Fruit fly (Drosophila melanogaster) whole organism, embryonic: Measurements from ENCODE around the gene Ilp4.
A peak's percentile ranks its signal among the peaks of the same experiment; 100 is the strongest.

Experiments
- Aef1 ChIP-seq: fragments of 200-800 bp; sonication (Bioruptor generic); IDR thresholded peaks from 3 replicates; pipeline ENCODE4 v1.3.6; 2022; ENCODE audit warnings: missing biosample characterization, missing genetic modification characterization
- Asciz ChIP-seq: fragments of 200-800 bp; sonication (Bioruptor generic); optimal IDR thresholded peaks from 2 replicates; lab custom pipeline; 2017; ENCODE audit warnings: missing biosample characterization, mild to moderate bottlenecking, missing genetic modification characterization, missing genetic modification reagents
- CG10147 ChIP-seq: fragments of 200-800 bp; sonication (Bioruptor generic); optimal IDR thresholded peaks from 2 replicates; lab custom pipeline; 2019; ENCODE audit warnings: missing biosample characterization, mild to moderate bottlenecking, missing genetic modification characterization, moderate library complexity
- CG1024 ChIP-seq: fragments of 200-800 bp; sonication (Bioruptor generic); IDR thresholded peaks from 2 replicates; pipeline ENCODE4 v1.3.6; 2022; ENCODE audit warnings: missing biosample characterization, missing genetic modification characterization
- CG10321 ChIP-seq: fragments of 200-800 bp; sonication (Bioruptor generic); IDR thresholded peaks from 2 replicates; pipeline ENCODE4 v1.3.6; 2022; ENCODE audit warnings: missing biosample characterization, missing genetic modification characterization
- CG10565 ChIP-seq: fragments of 200-800 bp; sonication (Bioruptor generic); optimal IDR thresholded peaks from 3 replicates; lab custom pipeline; 2016; ENCODE audit warnings: missing biosample characterization, mild to moderate bottlenecking, missing genetic modification characterization
- CG12769 ChIP-seq: fragments of 200-800 bp; sonication (Bioruptor generic); optimal IDR thresholded peaks from 2 replicates; lab custom pipeline; 2019; ENCODE audit warnings: missing biosample characterization, mild to moderate bottlenecking, missing genetic modification characterization, moderate library complexity
- CG14050 ChIP-seq: fragments of 200-800 bp; sonication (Bioruptor generic); IDR thresholded peaks from 3 replicates; pipeline ENCODE4 v1.3.6; 2022; ENCODE audit warnings: missing biosample characterization, missing genetic modification characterization
- CG15479 ChIP-seq: fragments of 200-800 bp; sonication (Bioruptor generic); optimal IDR thresholded peaks from 3 replicates; lab custom pipeline; 2019; ENCODE audit warnings: missing biosample characterization, mild to moderate bottlenecking, missing genetic modification characterization, moderate library complexity
- CG34224 ChIP-seq: fragments of 200-800 bp; sonication (Bioruptor generic); IDR thresholded peaks from 3 replicates; pipeline ENCODE4 v1.3.6; 2022; ENCODE audit warnings: missing biosample characterization, missing genetic modification characterization; ENCODE audit not compliant: partially characterized antibody
- CG34376 ChIP-seq: fragments of 200-800 bp; sonication (Bioruptor generic); optimal IDR thresholded peaks from 2 replicates; lab custom pipeline; 2018; ENCODE audit warnings: missing biosample characterization, mild to moderate bottlenecking, missing genetic modification characterization
- CG4854 ChIP-seq: fragments of 200-800 bp; sonication (Bioruptor generic); optimal IDR thresholded peaks from 2 replicates; lab custom pipeline; 2016; ENCODE audit warnings: missing biosample characterization, missing genetic modification characterization, inconsistent platforms
- CG5245 ChIP-seq: fragments of 200-800 bp; sonication (Bioruptor generic); optimal IDR thresholded peaks from 3 replicates; lab custom pipeline; 2016; ENCODE audit warnings: missing biosample characterization, missing genetic modification characterization
- CG5953 ChIP-seq: fragments of 200-800 bp; sonication (Bioruptor generic); IDR thresholded peaks from 2 replicates; pipeline ENCODE4 v1.3.6; 2022; ENCODE audit warnings: missing biosample characterization, missing genetic modification characterization
- CG8765 ChIP-seq: fragments of 200-800 bp; sonication (Bioruptor generic); IDR thresholded peaks from 2 replicates; pipeline ENCODE4 v1.3.6; 2022; ENCODE audit warnings: missing biosample characterization, missing genetic modification characterization
- CG8924 ChIP-seq: fragments of 200-800 bp; optimal IDR thresholded peaks from 3 replicates; lab custom pipeline; 2019; ENCODE audit warnings: missing biosample characterization, mild to moderate bottlenecking, missing genetic modification characterization, moderate library complexity
- CkIIα-i1 ChIP-seq: fragments of 200-800 bp; sonication (Bioruptor generic); IDR thresholded peaks from 2 replicates; pipeline ENCODE4 v1.3.6; 2022; ENCODE audit warnings: missing biosample characterization, missing genetic modification characterization
- CrebB ChIP-seq: fragments of 200-800 bp; sonication (Bioruptor generic); optimal IDR thresholded peaks from 3 replicates; lab custom pipeline; 2018; ENCODE audit warnings: missing biosample characterization, mild to moderate bottlenecking, missing genetic modification characterization
- Deaf1 ChIP-seq: fragments of 200-800 bp; optimal IDR thresholded peaks from 3 replicates; lab custom pipeline; 2019; ENCODE audit warnings: missing biosample characterization, mild to moderate bottlenecking, missing genetic modification characterization, moderate library complexity
- Dek ChIP-seq: fragments of 200-800 bp; sonication (Bioruptor generic); optimal IDR thresholded peaks from 3 replicates; lab custom pipeline; 2019; ENCODE audit warnings: missing biosample characterization, mild to moderate bottlenecking, missing genetic modification characterization, moderate library complexity
- Ets97D ChIP-seq: fragments of 200-800 bp; sonication (Bioruptor generic); optimal IDR thresholded peaks from 3 replicates; lab custom pipeline; 2016; ENCODE audit warnings: missing biosample characterization, missing genetic modification characterization
- H15 ChIP-seq: fragments of 200-800 bp; sonication (Bioruptor generic); IDR thresholded peaks from 3 replicates; pipeline ENCODE4 v1.3.6; 2022; ENCODE audit warnings: missing biosample characterization, missing genetic modification characterization
- Hmx ChIP-seq: fragments of 200-800 bp; sonication (Bioruptor generic); optimal IDR thresholded peaks from 2 replicates; lab custom pipeline; 2016; ENCODE audit warnings: missing biosample characterization, missing genetic modification characterization
- Hr39 ChIP-seq: fragments of >200 bp; optimal IDR thresholded peaks from 2 replicates; lab custom pipeline; 2017
- Max ChIP-seq: fragments of 200-800 bp; sonication (Bioruptor generic); optimal IDR thresholded peaks from 2 replicates; lab custom pipeline; 2016; ENCODE audit warnings: missing biosample characterization, mild to moderate bottlenecking, missing genetic modification characterization
- Mrtf ChIP-seq: fragments of 200-800 bp; sonication (Bioruptor generic); IDR thresholded peaks from 3 replicates; pipeline ENCODE4 v1.3.6; 2022; ENCODE audit warnings: missing biosample characterization, missing genetic modification characterization
- NK7.1 ChIP-seq: fragments of 200-800 bp; sonication (Bioruptor generic); optimal IDR thresholded peaks from 3 replicates; lab custom pipeline; 2016; ENCODE audit warnings: missing biosample characterization, missing genetic modification characterization
- Oaz ChIP-seq: fragments of 200-800 bp; sonication (Bioruptor generic); IDR thresholded peaks from 2 replicates; pipeline ENCODE4 v1.3.6; 2022; ENCODE audit warnings: missing biosample characterization, missing genetic modification characterization
- Pdp1 ChIP-seq, 2 experiments: fragments of 200-800 bp; sonication (Bioruptor generic); optimal IDR thresholded peaks; 3 replicates each; lab custom pipeline; 2016; ENCODE audit warnings: missing biosample characterization in 2 of 2, missing genetic modification characterization in 2 of 2, mild to moderate bottlenecking in 1 of 2, moderate library complexity in 1 of 2
- Ssrp ChIP-seq: fragments of 200-800 bp; sonication (Bioruptor generic); optimal IDR thresholded peaks from 2 replicates; lab custom pipeline; 2018; ENCODE audit warnings: missing biosample characterization, mild to moderate bottlenecking, missing genetic modification characterization, moderate library complexity
- Taf1 ChIP-seq: fragments of 200-800 bp; sonication (Bioruptor generic); IDR thresholded peaks from 2 replicates; pipeline ENCODE4 v1.3.6; 2022; ENCODE audit warnings: missing biosample characterization, missing genetic modification characterization
- ab ChIP-seq: fragments of 200-800 bp; sonication (Bioruptor generic); optimal IDR thresholded peaks from 2 replicates; lab custom pipeline; 2016; ENCODE audit warnings: missing biosample characterization, missing genetic modification characterization
- ara ChIP-seq: fragments of 200-800 bp; sonication (Bioruptor generic); IDR thresholded peaks from 2 replicates; pipeline ENCODE4 v1.3.6; 2022; ENCODE audit warnings: missing biosample characterization, missing genetic modification characterization
- ato ChIP-seq: fragments of 200-800 bp; sonication (Bioruptor generic); IDR thresholded peaks from 2 replicates; pipeline ENCODE4 v1.3.6; 2022; ENCODE audit warnings: missing biosample characterization, missing genetic modification characterization; ENCODE audit not compliant: partially characterized antibody
- bigmax ChIP-seq: fragments of 200-800 bp; sonication (Bioruptor generic); optimal IDR thresholded peaks from 2 replicates; lab custom pipeline; 2018; ENCODE audit warnings: missing biosample characterization, mild to moderate bottlenecking, missing genetic modification characterization
- chn ChIP-seq: fragments of 200-800 bp; sonication (Bioruptor generic); optimal IDR thresholded peaks from 2 replicates; lab custom pipeline; 2016; ENCODE audit warnings: missing biosample characterization, missing genetic modification characterization
- ci ChIP-seq: fragments of 200-800 bp; sonication (Bioruptor generic); IDR thresholded peaks from 3 replicates; pipeline ENCODE4 v1.3.6; 2022; ENCODE audit warnings: missing biosample characterization, missing genetic modification characterization
- ewg ChIP-seq: fragments of 200-800 bp; sonication (Bioruptor generic); optimal IDR thresholded peaks from 3 replicates; lab custom pipeline; 2017; ENCODE audit warnings: mild to moderate bottlenecking, missing biosample characterization, missing genetic modification reagents, missing genetic modification characterization
- gcm2 ChIP-seq: fragments of 200-800 bp; sonication (Bioruptor generic); optimal IDR thresholded peaks from 2 replicates; lab custom pipeline; 2016; ENCODE audit warnings: missing biosample characterization, missing genetic modification characterization
- nerfin-2 ChIP-seq: fragments of 200-800 bp; sonication (Bioruptor generic); IDR thresholded peaks from 2 replicates; pipeline ENCODE4 v1.3.6; 2022; ENCODE audit warnings: missing biosample characterization, missing genetic modification characterization; ENCODE audit not compliant: partially characterized antibody
- odd ChIP-seq: fragments of 200-800 bp; sonication (Bioruptor generic); optimal IDR thresholded peaks from 2 replicates; lab custom pipeline; 2017; ENCODE audit warnings: missing biosample characterization, mild to moderate bottlenecking, missing genetic modification characterization
- p53 ChIP-seq: fragments of 200-800 bp; sonication (Bioruptor generic); optimal IDR thresholded peaks from 2 replicates; lab custom pipeline; 2016; ENCODE audit warnings: missing biosample characterization, missing genetic modification characterization
- pfk ChIP-seq: fragments of 200-800 bp; sonication (Bioruptor generic); optimal IDR thresholded peaks from 2 replicates; lab custom pipeline; 2018; ENCODE audit warnings: missing biosample characterization, mild to moderate bottlenecking, missing genetic modification characterization, moderate library complexity
- pho ChIP-seq: fragments of 200-800 bp; sonication (Bioruptor generic); optimal IDR thresholded peaks from 2 replicates; lab custom pipeline; 2016; ENCODE audit warnings: missing biosample characterization, missing genetic modification characterization
- ro ChIP-seq: fragments of 200-800 bp; sonication (Bioruptor generic); IDR thresholded peaks from 2 replicates; pipeline ENCODE4 v1.3.6; 2022; ENCODE audit warnings: missing biosample characterization, missing genetic modification characterization
- slou ChIP-seq: fragments of 200-800 bp; sonication (Bioruptor generic); optimal IDR thresholded peaks from 3 replicates; lab custom pipeline; 2016; ENCODE audit warnings: missing biosample characterization, missing genetic modification characterization
- sqz ChIP-seq: fragments of 200-800 bp; sonication (Bioruptor generic); optimal IDR thresholded peaks from 3 replicates; lab custom pipeline; 2018; ENCODE audit warnings: missing biosample characterization, mild to moderate bottlenecking, missing genetic modification characterization
- tll ChIP-seq, 2 experiments: fragments of 200-800 bp in 1 of 2; fragments of >200 bp in 1 of 2; sonication (Bioruptor generic) in 1 of 2; optimal IDR thresholded peaks; 2 replicates each; lab custom pipeline; 2017 to 2019; ENCODE audit warnings: missing biosample characterization in 2 of 2, missing genetic modification characterization in 2 of 2, mild to moderate bottlenecking in 1 of 2, moderate library complexity in 1 of 2
- trem ChIP-seq: fragments of 200-800 bp; optimal IDR thresholded peaks from 3 replicates; lab custom pipeline; 2019; ENCODE audit warnings: missing biosample characterization, mild to moderate bottlenecking, missing genetic modification characterization, moderate library complexity
- unpg ChIP-seq: fragments of 200-800 bp; sonication (Bioruptor generic); optimal IDR thresholded peaks from 3 replicates; lab custom pipeline; 2018; ENCODE audit warnings: missing biosample characterization, mild to moderate bottlenecking, missing genetic modification characterization, moderate library complexity

Gene Ilp4

DNA sequence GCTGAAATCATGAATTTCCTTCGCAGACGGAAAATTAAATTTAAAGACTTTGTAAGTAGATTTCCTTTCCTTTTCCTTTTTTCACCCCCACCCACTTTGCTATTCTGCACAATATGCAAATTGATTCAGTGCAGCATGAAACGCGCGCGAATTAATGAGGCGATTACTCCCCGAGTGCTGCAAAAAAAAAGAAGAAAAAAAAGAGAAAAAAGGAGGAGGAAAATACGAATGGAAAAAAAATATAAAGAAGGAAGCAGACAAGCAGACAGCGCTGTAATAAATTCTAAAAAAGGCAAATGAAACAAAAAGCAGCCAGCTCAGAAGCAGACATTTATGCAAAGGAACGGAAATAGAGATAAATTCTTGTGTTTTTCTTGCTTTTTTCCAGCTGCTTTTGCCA, 44.7 kb upstream of the Ilp4 start (continued):
- TF ChIP-seq sqz (GFP tag; lab: Kevin White, UChicago) (peak; percentile 4), Hr39 (lab: Kevin White, UChicago) (peak; percentile 65), CG12769 (tag; lab: Kevin White, UChicago) (no peak), Mrtf (GFP tag; lab: Robert Waterston, UW) (no peak), CG10147 (GFP tag; lab: Kevin White, UChicago) (no peak), Oaz (GFP tag; lab: Robert Waterston, UW) (no peak), ci (no peak), Hmx (GFP tag; lab: Kevin White, UChicago) (no peak), Ets97D (no peak), CG10321 (no peak), Deaf1 (tag; lab: Kevin White, UChicago) (no peak)
- TF ChIP-seq, all 482 proteins: peak for 5

dm6 chr3L:9847420-9847977, 43.4 kb upstream of the Ilp4 start:
- TF ChIP-seq CG14050 (no peak), p53 (GFP tag; lab: Kevin White, UChicago) (no peak), CG4854 (GFP tag; lab: Kevin White, UChicago) (peak; percentile 0), CrebB (tag; lab: Kevin White, UChicago) (peak; percentile 36), chn (GFP tag; lab: Kevin White, UChicago) (no peak), ato (GFP tag; lab: Robert Waterston, UW) (no peak), Aef1 (peak; percentile 37; the same call in 1 of the 3 replicates), CkIIα-i1 (GFP tag; lab: Robert Waterston, UW) (no peak), ro (GFP tag; lab: Robert Waterston, UW) (no peak), Dek (peak; percentile 60), Ssrp (tag; lab: Kevin White, UChicago) (no peak), unpg (GFP tag; lab: Kevin White, UChicago) (peak; percentile 44), pho (peak; percentile 37), trem (no peak), Pdp1 (GFP tag; optimal IDR thresholded peaks at IDR 0.05; lab: Kevin White, UChicago) (peak; percentile 49 to 75), slou (GFP tag; lab: Kevin White, UChicago) (no peak), Asciz (GFP tag; lab: Kevin White, UChicago) (peak; percentile 15), Max (GFP tag; lab: Kevin White, UChicago) (no peak), gcm2 (GFP tag; lab: Kevin White, UChicago) (peak; percentile 1), CG5245 (GFP tag; lab: Kevin White, UChicago) (no peak), nerfin-2 (GFP tag; lab: Robert Waterston, UW) (no peak), Taf1 (GFP tag; lab: Robert Waterston, UW) (no peak), pfk (GFP tag; lab: Kevin White, UChicago) (no peak), tll (GFP tag; optimal IDR thresholded peaks at IDR 0.05; lab: Kevin White, UChicago) (no peak), CG8924 (peak; percentile 41), bigmax (GFP tag; lab: Kevin White, UChicago) (no peak), CG5953 (GFP tag; lab: Robert Waterston, UW) (no peak), ara (GFP tag; lab: Robert Waterston, UW) (no peak), odd (GFP tag; lab: Kevin White, UChicago) (no peak), CG10565 (GFP tag; lab: Kevin White, UChicago) (no peak), CG34224 (no peak), CG34376 (no peak), ewg (GFP tag; lab: Kevin White, UChicago) (no peak), CG8765 (GFP tag; lab: Robert Waterston, UW) (no peak), Hmx (GFP tag; lab: Kevin White, UChicago) (no peak), H15 (GFP tag; lab: Robert Waterston, UW) (peak; percentile 37; the same call in 1 of the 3 replicates), CG1024 (GFP tag; lab: Robert Waterston, UW) (no peak), NK7.1 (peak; percentile 29), ab (GFP tag; lab: Kevin White, UChicago) (no peak), CG15479 (GFP tag; lab: Kevin White, UChicago) (no peak)
